Fruit fly (Drosophila melanogaster) whole organism, adult: ENCODE measurements around the gene gwl.

Source experiments
- CG1620 ChIP-seq: fragments of 200-800 bp; sonication (Bioruptor generic); optimal IDR thresholded peaks from 2 replicates; lab custom pipeline; 2016; ENCODE audit warnings: missing biosample characterization, missing genetic modification characterization
- CG5204 ChIP-seq: fragments of 200-800 bp; sonication (Bioruptor generic); optimal IDR thresholded peaks from 2 replicates; lab custom pipeline; 2016; ENCODE audit warnings: missing biosample characterization, missing genetic modification characterization
- Clk ChIP-seq: fragments of 200-800 bp; sonication (Bioruptor generic); optimal IDR thresholded peaks from 2 replicates; lab custom pipeline; 2017; ENCODE audit warnings: missing biosample characterization, missing genetic modification characterization
- Mnt ChIP-seq: fragments of 200-800 bp; sonication (Bioruptor generic); optimal IDR thresholded peaks from 2 replicates; lab custom pipeline; 2016; ENCODE audit warnings: missing biosample characterization, mild to moderate bottlenecking, missing genetic modification characterization
- kay ChIP-seq: fragments of 200-800 bp; sonication (Bioruptor generic); peaks from one replicate; lab custom pipeline; 2016; ENCODE audit warnings: missing biosample characterization, missing genetic modification characterization, borderline replicate concordance
- ovo ChIP-seq: fragments of 200-800 bp; sonication (Bioruptor generic); optimal IDR thresholded peaks from 2 replicates; lab custom pipeline; 2016; ENCODE audit warnings: missing biosample characterization, missing genetic modification characterization

DNA sequence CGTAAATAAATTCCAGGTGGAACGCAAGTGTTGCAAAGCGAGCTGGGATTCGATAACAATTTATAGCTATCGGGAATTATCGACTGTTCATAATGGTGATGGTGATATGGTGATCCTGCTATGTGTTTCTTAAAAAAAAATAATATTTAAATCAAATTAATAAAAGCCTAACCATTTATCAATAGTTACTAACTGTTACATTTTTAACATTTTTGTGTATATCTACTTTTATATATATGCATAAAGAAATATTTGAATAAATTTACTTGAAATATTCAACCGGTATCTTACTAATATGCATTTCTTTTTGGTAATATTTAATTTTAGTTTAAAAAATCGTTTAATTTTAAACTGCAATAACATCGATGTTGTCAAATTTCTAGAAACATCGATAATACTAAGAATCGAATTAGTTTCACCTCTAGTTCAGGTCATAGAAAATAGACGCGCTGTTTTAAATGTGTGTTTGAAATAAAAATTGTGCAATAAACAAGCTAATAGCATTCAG is at the start of gene gwl, which contains the start of gene PGS1:
- no peak for TF ChIP-seq Clk (GFP tag; lab: Kevin White, UChicago)
- peak; percentile 55 for TF ChIP-seq Mnt
- TF ChIP-seq CG1620: peak; percentile 72
- no peak for TF ChIP-seq kay (GFP tag; lab: Kevin White, UChicago)
- TF ChIP-seq ovo (GFP tag; lab: Kevin White, UChicago): peak; percentile 1
- TF ChIP-seq CG5204 (GFP tag; lab: Kevin White, UChicago): peak; percentile 68
